Fruit fly (Drosophila melanogaster): ENCODE measurements around the gene CtIP.
A peak's percentile ranks its signal among the peaks of the same experiment; 100 is the strongest.

CtIP gene

dm6 chr3L:20447957-20448356 lies 11.9 kb downstream of the CtIP start (continued):
- TF ChIP-seq ttk (GFP tag; IDR thresholded peaks at IDR 0.05) (no peak), CG11504 (tag; optimal IDR thresholded peaks at IDR 0.05) (peak; percentile 17), D19B (GFP tag; optimal IDR thresholded peaks at IDR 0.05) (peak; percentile 9), lab (GFP tag; optimal IDR thresholded peaks at IDR 0.05) (peak; percentile 84), CG31365 (tag; optimal IDR thresholded peaks at IDR 0.05) (peak; percentile 36), scrt (GFP tag; optimal IDR thresholded peaks at IDR 0.05) (peak; percentile 36), NC2β (GFP tag; optimal IDR thresholded peaks at IDR 0.05) (no peak), ewg (GFP tag; optimal IDR thresholded peaks at IDR 0.05) (no peak), mirr (GFP tag; optimal IDR thresholded peaks at IDR 0.05) (peak; percentile 20), Med (GFP tag) (peak; percentile 77), fu2 (GFP tag; optimal IDR thresholded peaks at IDR 0.05) (no peak), CG15269 (tag; optimal IDR thresholded peaks at IDR 0.05) (peak; percentile 24), CG30020 (tag; optimal IDR thresholded peaks at IDR 0.05) (no peak), schlank (tag; optimal IDR thresholded peaks at IDR 0.05) (peak; percentile 63), CG2712 (tag; optimal IDR thresholded peaks at IDR 0.05) (peak; percentile 6), CG12299 (tag; optimal IDR thresholded peaks at IDR 0.05) (peak; percentile 49), CkIIα-i1 (GFP tag; IDR thresholded peaks at IDR 0.05) (no peak), CG17385 (GFP tag; optimal IDR thresholded peaks at IDR 0.05) (peak; percentile 38), CG31441 (GFP tag; IDR thresholded peaks at IDR 0.05) (peak; percentile 25; the same call in 1 of the 2 replicates), CG8290 (GFP tag; optimal IDR thresholded peaks at IDR 0.05) (no peak), CG8290 (tag; optimal IDR thresholded peaks at IDR 0.05) (peak in 1 of 2 experiments; percentile 72), caup (GFP tag; optimal IDR thresholded peaks at IDR 0.05; ENCODE audit: severe bottlenecking) (peak; percentile 71), CG12659 (GFP tag; optimal IDR thresholded peaks at IDR 0.05) (peak; percentile 23), CG18619 (GFP tag; optimal IDR thresholded peaks at IDR 0.05) (peak; percentile 19), CG17912 (GFP tag; optimal IDR thresholded peaks at IDR 0.05) (peak; percentile 21), sima (GFP tag; optimal IDR thresholded peaks at IDR 0.05) (no peak), CG6689 (GFP tag; IDR thresholded peaks at IDR 0.05) (no peak), CG9817 (tag; optimal IDR thresholded peaks at IDR 0.05) (peak; percentile 29), CG10543 (GFP tag; optimal IDR thresholded peaks at IDR 0.05) (peak; percentile 49), CoRest (tag; optimal IDR thresholded peaks at IDR 0.05) (peak; percentile 20), Hr51 (GFP tag; optimal IDR thresholded peaks at IDR 0.05) (peak in 1 of 2 experiments; percentile 5), BtbVII (GFP tag; optimal IDR thresholded peaks at IDR 0.05) (peak; percentile 82), Kr (GFP tag; optimal IDR thresholded peaks at IDR 0.05) (peak; percentile 32), CG1603 (tag; optimal IDR thresholded peaks at IDR 0.05) (peak; percentile 2), Dbx (GFP tag; IDR thresholded peaks at IDR 0.05) (no peak; the same call in 2 of the 3 replicates), Stat92E (GFP tag; optimal IDR thresholded peaks at IDR 0.05) (peak in 1 of 3 experiments; percentile 38), CG10654 (GFP tag; optimal IDR thresholded peaks at IDR 0.05) (no peak), Hmr (GFP tag; optimal IDR thresholded peaks at IDR 0.05) (peak; percentile 69), CG7271 (tag; optimal IDR thresholded peaks at IDR 0.05) (peak; percentile 9), gem (tag; optimal IDR thresholded peaks at IDR 0.05) (peak; percentile 27), CG7745 (tag; optimal IDR thresholded peaks at IDR 0.05) (peak; percentile 83), CG18262 (tag; optimal IDR thresholded peaks at IDR 0.05) (no peak), ci (GFP tag; IDR thresholded peaks at IDR 0.05) (0 out of 3 replicates have a peak, but pooled peaks have one; percentile 32), CG13296 (GFP tag; optimal IDR thresholded peaks at IDR 0.05) (peak; percentile 69), CG4730 (GFP tag; IDR thresholded peaks at IDR 0.05) (no peak), Ptx1 (GFP tag; IDR thresholded peaks at IDR 0.05) (no peak), Rfx (GFP tag; IDR thresholded peaks at IDR 0.05) (peak; percentile 25; the same call in 1 of the 2 replicates), CG14860 (GFP tag; IDR thresholded peaks at IDR 0.05; ENCODE audit: partially characterized antibody) (no peak), CG6854 (GFP tag; optimal IDR thresholded peaks at IDR 0.05) (peak; percentile 74)
